Fruit fly (Drosophila melanogaster) whole organism, embryonic: ENCODE results near the gene CG32237.
A peak's percentile ranks its signal among the peaks of the same experiment; 100 is the strongest.

ENCODE experiments used
- Aef1 ChIP-seq: fragments of 200-800 bp; sonication (Bioruptor generic); IDR thresholded peaks from 3 replicates; pipeline ENCODE4 v1.3.6; 2022; ENCODE audit warnings: missing biosample characterization, missing genetic modification characterization
- Bgb ChIP-seq: fragments of 200-800 bp; sonication (Bioruptor generic); IDR thresholded peaks from 2 replicates; pipeline ENCODE4 v1.3.6; 2022; ENCODE audit warnings: missing biosample characterization, missing genetic modification characterization; ENCODE audit not compliant: partially characterized antibody
- CG10274 ChIP-seq: fragments of 200-800 bp; sonication (Bioruptor generic); optimal IDR thresholded peaks from 3 replicates; lab custom pipeline; 2017; ENCODE audit warnings: missing biosample characterization, mild to moderate bottlenecking, missing genetic modification characterization
- CG10431 ChIP-seq: fragments of 200-800 bp; sonication (Bioruptor generic); optimal IDR thresholded peaks from 3 replicates; lab custom pipeline; 2018; ENCODE audit warnings: missing biosample characterization, mild to moderate bottlenecking, missing genetic modification characterization
- CG11085 ChIP-seq: fragments of 200-800 bp; sonication (Bioruptor generic); IDR thresholded peaks from 2 replicates; pipeline ENCODE4 v1.3.6; 2022; ENCODE audit warnings: missing biosample characterization, missing genetic modification characterization
- CG11504 ChIP-seq: fragments of 200-800 bp; sonication (Bioruptor generic); optimal IDR thresholded peaks from 3 replicates; lab custom pipeline; 2019; ENCODE audit warnings: missing biosample characterization, mild to moderate bottlenecking, missing genetic modification characterization, moderate library complexity
- CG12071 ChIP-seq: fragments of 200-800 bp; sonication (Bioruptor generic); optimal IDR thresholded peaks from 3 replicates; lab custom pipeline; 2018; ENCODE audit warnings: missing biosample characterization, mild to moderate bottlenecking, missing genetic modification characterization
- CG13624 ChIP-seq: fragments of 200-800 bp; sonication (Bioruptor generic); optimal IDR thresholded peaks from 2 replicates; lab custom pipeline; 2016; ENCODE audit warnings: missing biosample characterization, missing genetic modification characterization
- CG13894 ChIP-seq: fragments of 200-800 bp; sonication (Bioruptor generic); optimal IDR thresholded peaks from 3 replicates; lab custom pipeline; 2018; ENCODE audit warnings: missing biosample characterization, mild to moderate bottlenecking, missing genetic modification characterization, moderate library complexity
- CG15514 ChIP-seq: fragments of 200-800 bp; sonication (Bioruptor generic); optimal IDR thresholded peaks from 3 replicates; lab custom pipeline; 2017; ENCODE audit warnings: missing biosample characterization, missing genetic modification characterization, mild to moderate bottlenecking, moderate library complexity, missing genetic modification reagents
- CG2116 ChIP-seq: fragments of 200-800 bp; sonication (Bioruptor generic); optimal IDR thresholded peaks from 3 replicates; lab custom pipeline; 2018; ENCODE audit warnings: missing biosample characterization, mild to moderate bottlenecking, missing genetic modification characterization
- CG31388 ChIP-seq: fragments of 200-800 bp; sonication (Bioruptor generic); optimal IDR thresholded peaks from 2 replicates; lab custom pipeline; 2016; ENCODE audit warnings: missing biosample characterization, missing genetic modification characterization
- CG34224 ChIP-seq: fragments of 200-800 bp; sonication (Bioruptor generic); IDR thresholded peaks from 3 replicates; pipeline ENCODE4 v1.3.6; 2022; ENCODE audit warnings: missing biosample characterization, missing genetic modification characterization; ENCODE audit not compliant: partially characterized antibody
- CG4404 ChIP-seq: fragments of 200-800 bp; sonication (Bioruptor generic); IDR thresholded peaks from 2 replicates; pipeline ENCODE4 v1.3.6; 2022; ENCODE audit warnings: missing biosample characterization, missing genetic modification characterization
- CG6689 ChIP-seq: fragments of 200-800 bp; sonication (Bioruptor generic); IDR thresholded peaks from 2 replicates; pipeline ENCODE4 v1.3.6; 2022; ENCODE audit warnings: missing biosample characterization, missing genetic modification characterization
- CG7271 ChIP-seq: fragments of 200-800 bp; sonication (Bioruptor generic); optimal IDR thresholded peaks from 2 replicates; lab custom pipeline; 2018; ENCODE audit warnings: missing biosample characterization, mild to moderate bottlenecking, missing genetic modification characterization, moderate library complexity
- CG7745 ChIP-seq: fragments of 200-800 bp; sonication (Bioruptor generic); optimal IDR thresholded peaks from 2 replicates; lab custom pipeline; 2018; ENCODE audit warnings: missing biosample characterization, mild to moderate bottlenecking, missing genetic modification characterization, moderate library complexity
- CG8478 ChIP-seq: fragments of >200 bp; optimal IDR thresholded peaks from 2 replicates; lab custom pipeline; 2018
- Dref ChIP-seq: fragments of 200-800 bp; sonication (Bioruptor generic); IDR thresholded peaks from 2 replicates; pipeline ENCODE4 v1.3.6; 2022; ENCODE audit warnings: missing biosample characterization, missing genetic modification characterization
- Drgx ChIP-seq: fragments of 200-800 bp; sonication (Bioruptor generic); IDR thresholded peaks from 2 replicates; pipeline ENCODE4 v1.3.6; 2022; ENCODE audit warnings: missing biosample characterization, missing genetic modification characterization
- Hmr ChIP-seq: fragments of 200-800 bp; sonication (Bioruptor generic); optimal IDR thresholded peaks from 3 replicates; lab custom pipeline; 2017; ENCODE audit warnings: mild to moderate bottlenecking, missing biosample characterization, missing genetic modification reagents, missing genetic modification characterization
- Lhr ChIP-seq: fragments of 200-800 bp; sonication (Bioruptor generic); optimal IDR thresholded peaks from 3 replicates; lab custom pipeline; 2017; ENCODE audit warnings: mild to moderate bottlenecking, missing biosample characterization, missing genetic modification reagents, missing genetic modification characterization
- MBD-R2 ChIP-seq: fragments of 200-800 bp; sonication (Bioruptor generic); IDR thresholded peaks from 2 replicates; pipeline ENCODE4 v1.3.6; 2022; ENCODE audit warnings: missing biosample characterization, missing genetic modification characterization
- NK7.1 ChIP-seq: fragments of 200-800 bp; sonication (Bioruptor generic); optimal IDR thresholded peaks from 3 replicates; lab custom pipeline; 2016; ENCODE audit warnings: missing biosample characterization, missing genetic modification characterization
- Pdp1 ChIP-seq, 2 experiments: fragments of 200-800 bp; sonication (Bioruptor generic); optimal IDR thresholded peaks; 3 replicates each; lab custom pipeline; 2016; ENCODE audit warnings: missing biosample characterization in 2 of 2, missing genetic modification characterization in 2 of 2, mild to moderate bottlenecking in 1 of 2, moderate library complexity in 1 of 2
- Rx ChIP-seq: fragments of 200-800 bp; sonication (Bioruptor generic); IDR thresholded peaks from 2 replicates; pipeline ENCODE4 v1.3.6; 2022; ENCODE audit warnings: missing biosample characterization, missing genetic modification characterization
- Xrp1 ChIP-seq: fragments of 200-800 bp; sonication (Bioruptor generic); IDR thresholded peaks from 2 replicates; pipeline ENCODE4 v1.3.6; 2022; ENCODE audit warnings: missing biosample characterization, missing genetic modification characterization
- al ChIP-seq: fragments of 200-800 bp; sonication (Bioruptor generic); IDR thresholded peaks from 2 replicates; pipeline ENCODE4 v1.3.6; 2022; ENCODE audit warnings: missing biosample characterization, missing genetic modification characterization
- ci ChIP-seq: fragments of 200-800 bp; sonication (Bioruptor generic); IDR thresholded peaks from 3 replicates; pipeline ENCODE4 v1.3.6; 2022; ENCODE audit warnings: missing biosample characterization, missing genetic modification characterization
- dan ChIP-seq: fragments of 200-800 bp; sonication (Bioruptor generic); IDR thresholded peaks from 2 replicates; pipeline ENCODE4 v1.3.6; 2022; ENCODE audit warnings: missing biosample characterization, missing genetic modification characterization
- dati ChIP-seq: fragments of 200-800 bp; sonication (Bioruptor generic); IDR thresholded peaks from 2 replicates; pipeline ENCODE4 v1.3.6; 2022; ENCODE audit warnings: missing biosample characterization, missing genetic modification characterization
- fd64A ChIP-seq: fragments of 200-800 bp; sonication (Bioruptor generic); optimal IDR thresholded peaks from 3 replicates; lab custom pipeline; 2018; ENCODE audit warnings: missing biosample characterization, mild to moderate bottlenecking, missing genetic modification characterization
- gcm2 ChIP-seq: fragments of 200-800 bp; sonication (Bioruptor generic); optimal IDR thresholded peaks from 2 replicates; lab custom pipeline; 2016; ENCODE audit warnings: missing biosample characterization, missing genetic modification characterization
- gfzf ChIP-seq: fragments of 200-800 bp; sonication (Bioruptor generic); optimal IDR thresholded peaks from 2 replicates; lab custom pipeline; 2016; ENCODE audit warnings: missing biosample characterization, mild to moderate bottlenecking, missing genetic modification characterization, moderate library complexity
- insv ChIP-seq, 2 experiments: fragments of 200-800 bp; sonication (Bioruptor generic); optimal IDR thresholded peaks; 3 replicates each; lab custom pipeline; 2016 to 2018; ENCODE audit warnings: missing biosample characterization in 2 of 2, missing genetic modification characterization in 2 of 2
- lov ChIP-seq, 2 experiments: fragments of 200-800 bp in 1 of 2; fragments of >200 bp in 1 of 2; sonication (Bioruptor generic) in 1 of 2; IDR thresholded peaks in 1 of 2; optimal IDR thresholded peaks in 1 of 2; 2 replicates in 1 of 2; 3 replicates in 1 of 2; pipeline versions ENCODE4 v1.3.6 to Lab custom; 2017 to 2022; ENCODE audit warnings: missing biosample characterization in 1 of 2, missing genetic modification characterization in 1 of 2
- org-1 ChIP-seq: fragments of 200-800 bp; sonication (Bioruptor generic); optimal IDR thresholded peaks from 2 replicates; lab custom pipeline; 2017; ENCODE audit warnings: missing biosample characterization, missing genetic modification characterization
- otp ChIP-seq: fragments of 200-800 bp; sonication (Bioruptor generic); IDR thresholded peaks from 3 replicates; pipeline ENCODE4, ENCODE4 v1.3.6; 2022; ENCODE audit warnings: missing biosample characterization, missing genetic modification characterization
- pb ChIP-seq: fragments of 200-800 bp; sonication (Bioruptor generic); optimal IDR thresholded peaks from 3 replicates; lab custom pipeline; 2016; ENCODE audit warnings: missing biosample characterization, missing genetic modification characterization
- pfk ChIP-seq: fragments of 200-800 bp; sonication (Bioruptor generic); optimal IDR thresholded peaks from 2 replicates; lab custom pipeline; 2018; ENCODE audit warnings: missing biosample characterization, mild to moderate bottlenecking, missing genetic modification characterization, moderate library complexity
- pita ChIP-seq: fragments of 200-800 bp; sonication (Bioruptor generic); optimal IDR thresholded peaks from 2 replicates; lab custom pipeline; 2017; ENCODE audit warnings: missing biosample characterization, mild to moderate bottlenecking, missing genetic modification characterization
- pzg ChIP-seq: fragments of 200-800 bp; sonication (Bioruptor generic); optimal IDR thresholded peaks from 3 replicates; lab custom pipeline; 2018; ENCODE audit warnings: missing biosample characterization, mild to moderate bottlenecking, missing genetic modification characterization, moderate library complexity
- sima ChIP-seq: fragments of 200-800 bp; sonication (Bioruptor generic); optimal IDR thresholded peaks from 2 replicates; lab custom pipeline; 2016; ENCODE audit warnings: missing biosample characterization, missing genetic modification characterization
- tna ChIP-seq: fragments of 200-800 bp; sonication (Bioruptor generic); IDR thresholded peaks from 2 replicates; pipeline ENCODE4 v1.3.6; 2022; ENCODE audit warnings: missing biosample characterization, missing genetic modification characterization; ENCODE audit not compliant: partially characterized antibody
- vvl ChIP-seq: fragments of 200-800 bp; sonication (Bioruptor generic); IDR thresholded peaks from 2 replicates; pipeline ENCODE4 v1.3.6; 2022; ENCODE audit warnings: missing biosample characterization, missing genetic modification characterization
- z ChIP-seq: fragments of 200-800 bp; sonication (Bioruptor generic); IDR thresholded peaks from 3 replicates; pipeline ENCODE4 v1.3.6; 2022; ENCODE audit warnings: missing biosample characterization, missing genetic modification characterization
- zen ChIP-seq: fragments of 200-800 bp; sonication (Bioruptor generic); optimal IDR thresholded peaks from 3 replicates; lab custom pipeline; 2018; ENCODE audit warnings: missing biosample characterization, mild to moderate bottlenecking, missing genetic modification characterization, moderate library complexity
- zf30C ChIP-seq: fragments of 200-800 bp; sonication (Bioruptor generic); optimal IDR thresholded peaks from 3 replicates; lab custom pipeline; 2018; ENCODE audit warnings: missing biosample characterization, mild to moderate bottlenecking, missing genetic modification characterization

Gene CG32237

DNA sequence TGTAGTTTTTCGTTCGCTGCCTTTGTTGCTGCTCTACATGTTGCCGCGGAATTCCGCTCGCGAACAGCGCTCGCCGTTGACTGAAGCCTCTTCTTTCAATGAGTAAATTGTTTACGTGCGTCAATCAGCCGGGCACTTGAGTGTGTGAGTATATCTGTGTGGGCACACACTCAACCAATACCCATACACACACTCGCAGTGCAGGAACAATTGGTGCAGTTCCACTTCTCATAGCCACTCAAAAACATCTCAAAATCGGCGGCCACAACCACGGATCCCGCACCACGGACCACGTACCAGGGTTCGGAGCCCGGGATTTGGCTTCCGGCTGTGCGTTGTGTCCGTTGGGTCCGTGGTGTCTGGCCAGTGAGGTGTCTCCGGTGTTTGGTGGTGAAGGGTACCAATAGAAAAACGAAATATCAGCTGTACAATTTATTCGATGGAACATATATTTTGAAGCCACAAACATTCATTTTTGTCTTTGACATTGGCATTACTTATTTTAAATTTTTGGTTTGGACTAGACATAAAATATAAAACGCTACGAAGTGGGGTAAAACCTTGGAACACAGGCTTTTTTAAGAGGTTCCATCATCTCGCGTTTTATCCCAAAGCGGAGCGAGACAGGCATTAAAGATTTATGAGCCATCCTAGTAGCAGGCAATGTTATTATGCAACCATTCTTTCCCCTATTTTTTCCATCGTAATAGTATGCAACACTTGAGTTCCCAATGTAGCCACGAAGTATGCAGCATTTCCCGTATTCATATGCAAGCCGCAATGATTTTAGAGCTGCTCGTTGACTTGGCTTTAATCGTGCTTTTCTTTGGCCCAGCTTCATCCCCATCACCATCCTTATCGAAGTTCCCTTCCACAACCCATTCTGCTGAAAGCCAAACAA, 12.0 kb downstream of the CG32237 start, which contains the start of gene CG13707 (continued):
- TF ChIP-seq CG10431 (GFP tag; lab: Kevin White, UChicago) (no peak), Pdp1 (GFP tag; optimal IDR thresholded peaks at IDR 0.05; lab: Kevin White, UChicago) (peak in 1 of 2 experiments; percentile 56), pfk (GFP tag; lab: Kevin White, UChicago) (no peak), CG10274 (no peak), CG7745 (tag; lab: Kevin White, UChicago) (no peak), pita (GFP tag; lab: Kevin White, UChicago) (peak; percentile 58), CG34224 (no peak), ci (GFP tag; lab: Robert Waterston, UW) (peak; percentile 54; the same call in 2 of the 3 replicates), fd64A (peak; percentile 17), z (GFP tag; lab: Robert Waterston, UW) (peak; percentile 96), Drgx (no peak), CG4404 (GFP tag; lab: Robert Waterston, UW) (no peak), Hmr (GFP tag; lab: Kevin White, UChicago) (peak; percentile 35), Aef1 (no peak; the same call in 2 of the 3 replicates), lov (optimal IDR thresholded peaks at IDR 0.05; lab: Kevin White, UChicago) (no peak), lov (GFP tag; IDR thresholded peaks at IDR 0.05; lab: Robert Waterston, UW) (0 out of 3 replicates have a peak, but pooled peaks have one; percentile 26), Xrp1 (GFP tag; lab: Robert Waterston, UW) (no peak), dan (GFP tag; lab: Robert Waterston, UW) (no peak), otp (GFP tag; lab: Robert Waterston, UW) (0 out of 3 replicates have a peak, but pooled peaks have one; percentile 16), CG12071 (GFP tag; lab: Kevin White, UChicago) (no peak), MBD-R2 (GFP tag; lab: Robert Waterston, UW) (no peak), CG31388 (GFP tag; lab: Kevin White, UChicago) (no peak), org-1 (GFP tag; lab: Kevin White, UChicago) (no peak), insv (GFP tag; optimal IDR thresholded peaks at IDR 0.05; lab: Kevin White, UChicago) (no peak), zen (tag; lab: Kevin White, UChicago) (no peak), CG13894 (no peak), CG11085 (peak; percentile 27; the same call in 1 of the 2 replicates), CG11504 (tag; lab: Kevin White, UChicago) (peak; percentile 50), Dref (GFP tag; lab: Robert Waterston, UW) (0 out of 2 replicates have a peak, but pooled peaks have one; percentile 17), tna (no peak), CG13624 (GFP tag; lab: Kevin White, UChicago) (no peak), al (GFP tag; lab: Robert Waterston, UW) (no peak), vvl (0 out of 2 replicates have a peak, but pooled peaks have one; percentile 5), sima (GFP tag; lab: Kevin White, UChicago) (no peak), CG15514 (GFP tag; lab: Kevin White, UChicago) (peak; percentile 48), CG6689 (peak; percentile 19; the same call in 1 of the 2 replicates), gcm2 (GFP tag; lab: Kevin White, UChicago) (no peak), gfzf (GFP tag; lab: Kevin White, UChicago) (peak; percentile 35), Bgb (GFP tag; lab: Robert Waterston, UW) (no peak; the same call in 1 of the 2 replicates), pb (GFP tag; lab: Kevin White, UChicago) (no peak), pzg (GFP tag; lab: Kevin White, UChicago) (peak; percentile 23), Lhr (peak; percentile 3), CG8478 (lab: Kevin White, UChicago) (peak; percentile 76), Rx (GFP tag; lab: Robert Waterston, UW) (peak; percentile 46; the same call in 1 of the 2 replicates), CG2116 (GFP tag; lab: Kevin White, UChicago) (no peak), NK7.1 (GFP tag; lab: Kevin White, UChicago) (no peak), CG7271 (tag; lab: Kevin White, UChicago) (no peak), zf30C (GFP tag; lab: Kevin White, UChicago) (no peak), dati (GFP tag; lab: Robert Waterston, UW) (no peak)
